Worm (Caenorhabditis elegans) whole organism, L1 larva: ENCODE results near the gene T05H4.11.

Experiments used
- C16A3.4 ChIP-seq: fragments of 150-350 bp; optimal IDR thresholded peaks from 2 replicates; lab custom pipeline; 2014; ENCODE audit warnings: missing biosample characterization, missing genetic modification characterization
- aha-1 ChIP-seq: fragments of 150-350 bp; optimal IDR thresholded peaks from 2 replicates; lab custom pipeline; 2014; ENCODE audit warnings: missing biosample characterization, missing genetic modification characterization
- ama-1 ChIP-seq: fragments of 150-350 bp; optimal IDR thresholded peaks from 2 replicates; lab custom pipeline; 2014
- blmp-1 ChIP-seq: fragments of 150-350 bp; optimal IDR thresholded peaks from 2 replicates; lab custom pipeline; 2014; ENCODE audit warnings: missing biosample characterization, missing genetic modification characterization
- ceh-63 ChIP-seq: fragments of 200-800 bp; sonication (Bioruptor generic); optimal IDR thresholded peaks from 2 replicates; lab custom pipeline; 2018; ENCODE audit warnings: mild to moderate bottlenecking, missing genetic modification characterization, missing compliant biosample characterization
- ceh-82 ChIP-seq, 3 experiments: fragments of 150-350 bp in 1 of 3; sonication (generic microtip) in 2 of 3; optimal IDR thresholded peaks; 2 replicates each; lab custom pipeline; 2014 to 2017; ENCODE audit warnings: missing biosample characterization in 3 of 3, missing genetic modification characterization in 3 of 3
- ceh-88 ChIP-seq: fragments of 200-800 bp; sonication (Bioruptor generic); IDR thresholded peaks from 2 replicates; pipeline ENCODE4 v1.3.6; 2022; ENCODE audit warnings: missing genetic modification characterization, missing compliant biosample characterization
- dpl-1 ChIP-seq, 3 experiments: fragments of 150-350 bp in 2 of 3; sonication (generic microtip) in 1 of 3; optimal IDR thresholded peaks; 2 replicates each; lab custom pipeline; 2014 to 2017; ENCODE audit warnings: missing biosample characterization in 3 of 3, missing genetic modification characterization in 3 of 3, missing genetic modification reagents in 3 of 3
- efl-1 ChIP-seq, 4 experiments: fragments of 150-350 bp; optimal IDR thresholded peaks in 3 of 4; peaks in 1 of 4; 1 replicate in 1 of 4; 2 replicates in 3 of 4; lab custom pipeline; 2014; ENCODE audit warnings: missing biosample characterization in 2 of 4, missing genetic modification characterization in 2 of 4, missing genetic modification reagents in 2 of 4
- efl-3 ChIP-seq: fragments of 200-800 bp; sonication (Bioruptor generic); optimal IDR thresholded peaks from 2 replicates; lab custom pipeline; 2018; ENCODE audit warnings: mild to moderate bottlenecking, missing genetic modification characterization, missing compliant biosample characterization
- egl-13 ChIP-seq: sonication (generic microtip); optimal IDR thresholded peaks from 2 replicates; lab custom pipeline; 2016; ENCODE audit warnings: missing genotype, missing genetic modification reagents, missing genetic modification characterization, missing compliant biosample characterization
- elt-2 ChIP-seq: sonication (generic microtip); optimal IDR thresholded peaks from 2 replicates; lab custom pipeline; 2016; ENCODE audit warnings: missing genetic modification characterization, mild to moderate bottlenecking, inconsistent platforms, missing compliant biosample characterization, missing genetic modification reagents
- elt-3 ChIP-seq, 6 experiments: fragments of 150-350 bp in 1 of 6; sonication (generic microtip); optimal IDR thresholded peaks; 2 replicates each; lab custom pipeline; 2017 to 2018; ENCODE audit warnings: missing biosample characterization in 6 of 6, missing genetic modification characterization in 6 of 6, inconsistent platforms in 1 of 6
- fkh-10 ChIP-seq: sonication (generic microtip); optimal IDR thresholded peaks from 2 replicates; lab custom pipeline; 2017; ENCODE audit warnings: missing biosample characterization, missing genetic modification reagents, missing genetic modification characterization
- fkh-4 ChIP-seq: sonication (generic microtip); optimal IDR thresholded peaks from 2 replicates; lab custom pipeline; 2016; ENCODE audit warnings: missing compliant biosample characterization, missing genetic modification characterization, borderline replicate concordance
- grh-1 ChIP-seq: fragments of 200-800 bp; sonication (Bioruptor generic); IDR thresholded peaks from 2 replicates; pipeline ENCODE4 v1.3.6; 2022; ENCODE audit warnings: missing genetic modification reagents, missing genetic modification characterization, missing compliant biosample characterization
- hlh-17 ChIP-seq: fragments of 200-800 bp; sonication (Bioruptor generic); optimal IDR thresholded peaks from 2 replicates; lab custom pipeline; 2018; ENCODE audit warnings: missing genetic modification characterization, mild to moderate bottlenecking, missing compliant biosample characterization, moderate library complexity, borderline replicate concordance
- lin-14 ChIP-seq: fragments of 200-800 bp; sonication (Bioruptor generic); optimal IDR thresholded peaks from 2 replicates; lab custom pipeline; 2018; ENCODE audit warnings: mild to moderate bottlenecking, missing genetic modification characterization, moderate library complexity, missing compliant biosample characterization
- lin-35 ChIP-seq, 2 experiments: fragments of 150-350 bp; optimal IDR thresholded peaks; 2 replicates each; lab custom pipeline; 2014; ENCODE audit warnings: missing biosample characterization in 2 of 2, missing genetic modification characterization in 2 of 2, missing genetic modification reagents in 2 of 2
- lir-3 ChIP-seq: sonication (generic microtip); optimal IDR thresholded peaks from 2 replicates; lab custom pipeline; 2016; ENCODE audit warnings: mild to moderate bottlenecking, missing genetic modification characterization, moderate library complexity, missing compliant biosample characterization; ENCODE audit not compliant: poor library complexity
- mdl-1 ChIP-seq, 2 experiments: fragments of 150-350 bp; optimal IDR thresholded peaks; 2 replicates each; lab custom pipeline; 2014 to 2017; ENCODE audit warnings: missing biosample characterization in 2 of 2, missing genetic modification characterization in 2 of 2, inconsistent platforms in 1 of 2
- nhr-28 ChIP-seq: fragments of 150-350 bp; optimal IDR thresholded peaks from 2 replicates; lab custom pipeline; 2014; ENCODE audit warnings: missing biosample characterization, missing genetic modification characterization
- nhr-90 ChIP-seq: sonication (generic microtip); optimal IDR thresholded peaks from 2 replicates; lab custom pipeline; 2016; ENCODE audit warnings: mild to moderate bottlenecking, missing genetic modification characterization, missing compliant biosample characterization; ENCODE audit not compliant: poor library complexity
- pag-3 ChIP-seq: sonication (generic microtip); optimal IDR thresholded peaks from 2 replicates; lab custom pipeline; 2017; ENCODE audit warnings: missing genetic modification characterization, mild to moderate bottlenecking, missing compliant biosample characterization, antibody characterized with exemption, borderline replicate concordance; ENCODE audit not compliant: insufficient read depth
- pax-3 ChIP-seq: fragments of 200-800 bp; sonication (Bioruptor generic); optimal IDR thresholded peaks from 2 replicates; lab custom pipeline; 2018; ENCODE audit warnings: mild to moderate bottlenecking, missing genetic modification characterization, moderate library complexity, missing compliant biosample characterization
- pqm-1 ChIP-seq: sonication (generic microtip); optimal IDR thresholded peaks from 3 replicates; lab custom pipeline; 2017; ENCODE audit warnings: missing biosample characterization, missing genetic modification characterization
- rnt-1 ChIP-seq: sonication (generic microtip); optimal IDR thresholded peaks from 2 replicates; lab custom pipeline; 2016; ENCODE audit warnings: mild to moderate bottlenecking, missing genetic modification characterization, moderate library complexity, missing compliant biosample characterization
- skn-1 ChIP-seq: fragments of 150-350 bp; optimal IDR thresholded peaks from 2 replicates; lab custom pipeline; 2014; ENCODE audit warnings: missing biosample characterization, missing genetic modification characterization
- snu-23 ChIP-seq: sonication (generic microtip); optimal IDR thresholded peaks from 2 replicates; lab custom pipeline; 2016; ENCODE audit warnings: missing genetic modification characterization, missing compliant biosample characterization
- sox-4 ChIP-seq: sonication (generic microtip); optimal IDR thresholded peaks from 2 replicates; lab custom pipeline; 2016; ENCODE audit warnings: missing genetic modification characterization, missing compliant biosample characterization
- swsn-7 ChIP-seq: sonication (generic microtip); optimal IDR thresholded peaks from 2 replicates; lab custom pipeline; 2016; ENCODE audit warnings: missing genetic modification characterization, missing compliant biosample characterization
- unc-130 ChIP-seq: fragments of 150-350 bp; optimal IDR thresholded peaks from 2 replicates; lab custom pipeline; 2017; ENCODE audit warnings: missing biosample characterization, missing genetic modification characterization, inconsistent platforms
- unc-30 ChIP-seq: sonication (generic microtip); optimal IDR thresholded peaks from 2 replicates; lab custom pipeline; 2017; ENCODE audit warnings: missing biosample characterization, missing genetic modification characterization
- unc-62 ChIP-seq: fragments of 150-350 bp; optimal IDR thresholded peaks from 2 replicates; lab custom pipeline; 2014; ENCODE audit warnings: missing biosample characterization, missing genetic modification reagents, missing genetic modification characterization
- unc-86 ChIP-seq: sonication (generic microtip); optimal IDR thresholded peaks from 2 replicates; lab custom pipeline; 2016; ENCODE audit warnings: missing genetic modification characterization, missing compliant biosample characterization
- ztf-11 ChIP-seq, 2 experiments: sonication (generic microtip); optimal IDR thresholded peaks; 2 replicates each; lab custom pipeline; 2016 to 2017; ENCODE audit warnings: missing genetic modification characterization in 2 of 2, missing biosample characterization in 1 of 2, missing compliant biosample characterization in 1 of 2
- ztf-4 ChIP-seq: fragments of 150-350 bp; optimal IDR thresholded peaks from 2 replicates; lab custom pipeline; 2014; ENCODE audit warnings: missing biosample characterization, missing genetic modification characterization

Gene T05H4.11

ce11 chrV:6458302-6458998 is 32.4 kb upstream of the T05H4.11 start:
- TF ChIP-seq lin-14 (GFP tag; lab: Kevin White, UChicago) = peak; percentile 50
- peak; percentile 57 for TF ChIP-seq blmp-1 (tag; lab: Kevin White, UChicago)
- TF ChIP-seq aha-1 (tag; lab: Kevin White, UChicago) = no peak
- TF ChIP-seq ztf-11 (tag; optimal IDR thresholded peaks at IDR 0.05; lab: Kevin White, UChicago) = peak in 1 of 2 experiments; percentile 3
- TF ChIP-seq skn-1 (tag; lab: Kevin White, UChicago) = no peak
- TF ChIP-seq efl-1 (optimal IDR thresholded peaks at IDR 0.05; lab: Kevin White, UChicago) = no peak
- peak in 1 of 2 experiments; percentile 62 for TF ChIP-seq efl-1 (GFP tag; optimal IDR thresholded peaks at IDR 0.05 in 1 of 2; lab: Kevin White, UChicago)
- TF ChIP-seq snu-23 = no peak
- no peak for TF ChIP-seq lir-3 (tag; lab: Kevin White, UChicago)
- TF ChIP-seq nhr-28 (tag; lab: Kevin White, UChicago) = no peak
- peak in 1 of 3 experiments; percentile 1 for TF ChIP-seq dpl-1 (GFP tag; optimal IDR thresholded peaks at IDR 0.05; lab: Kevin White, UChicago)
- TF ChIP-seq elt-3 (tag; optimal IDR thresholded peaks at IDR 0.05; lab: Kevin White, UChicago) = peak in 1 of 6 experiments; percentile 43
- no peak for TF ChIP-seq ceh-82 (tag; optimal IDR thresholded peaks at IDR 0.05; lab: Kevin White, UChicago)

- no peak for TF ChIP-seq fkh-4 (tag; lab: Kevin White, UChicago)
- no peak for TF ChIP-seq efl-3
- TF ChIP-seq egl-13 = no peak
- TF ChIP-seq mdl-1 (tag; optimal IDR thresholded peaks at IDR 0.05; lab: Kevin White, UChicago) = no peak
- TF ChIP-seq unc-86 = no peak
- no peak for TF ChIP-seq pqm-1 (tag; lab: Kevin White, UChicago)
- no peak for TF ChIP-seq unc-30 (tag; lab: Kevin White, UChicago)
- TF ChIP-seq dpl-1 (GFP tag; optimal IDR thresholded peaks at IDR 0.05; lab: Kevin White, UChicago) = no peak
Measured at ce11 chrV:6456903-6457302, 30.8 kb upstream of the T05H4.11 start.

ce11 chrV:6453122-6453521 is 27.1 kb upstream of the T05H4.11 start, which contains the start of gene acl-9:
acl-9 (plus strand) TSS chrV:6453226.
- TF ChIP-seq hlh-17 (no peak), C16A3.4 (tag; lab: Kevin White, UChicago) (no peak), pag-3 (tag; lab: Kevin White, UChicago) (no peak), ceh-63 (GFP tag; lab: Kevin White, UChicago) (no peak), nhr-90 (tag; lab: Kevin White, UChicago) (no peak), ceh-88 (no peak), unc-62 (GFP tag; lab: Kevin White, UChicago) (no peak), fkh-10 (no peak), efl-1 (optimal IDR thresholded peaks at IDR 0.05; lab: Kevin White, UChicago) (no peak), efl-1 (GFP tag; optimal IDR thresholded peaks at IDR 0.05 in 1 of 2; lab: Kevin White, UChicago) (no peak), pqm-1 (tag; lab: Kevin White, UChicago) (no peak), sox-4 (tag; lab: Kevin White, UChicago) (no peak), unc-130 (tag; lab: Kevin White, UChicago) (no peak)
- TF ChIP-seq, all 84 proteins: peak for 0

- no peak for TF ChIP-seq skn-1 (tag; lab: Kevin White, UChicago)
- TF ChIP-seq ceh-82 (tag; optimal IDR thresholded peaks at IDR 0.05; lab: Kevin White, UChicago) = no peak
- TF ChIP-seq C16A3.4 (tag; lab: Kevin White, UChicago) = no peak
- TF ChIP-seq efl-1 (optimal IDR thresholded peaks at IDR 0.05; lab: Kevin White, UChicago) = peak in 1 of 2 experiments; percentile 4
- peak in 1 of 2 experiments; percentile 68 for TF ChIP-seq efl-1 (GFP tag; optimal IDR thresholded peaks at IDR 0.05 in 1 of 2; lab: Kevin White, UChicago)
- no peak for TF ChIP-seq ama-1
- TF ChIP-seq elt-2 = peak; percentile 43
- no peak for TF ChIP-seq ztf-4 (tag; lab: Kevin White, UChicago)
- TF ChIP-seq rnt-1 (tag; lab: Kevin White, UChicago) = peak; percentile 13
- TF ChIP-seq grh-1 (GFP tag; lab: Robert Waterston, UW) = no peak
- TF ChIP-seq swsn-7 = no peak
- no peak for TF ChIP-seq pax-3
- peak in 1 of 2 experiments; percentile 4 for TF ChIP-seq lin-35 (GFP tag; optimal IDR thresholded peaks at IDR 0.05; lab: Kevin White, UChicago)
- TF ChIP-seq, all 84 proteins: peak for 4
Measured at ce11 chrV:6450129-6451011, 24.3 kb upstream of the T05H4.11 start, which contains the start of gene acl-8. acl-8 (plus strand) TSS chrV:6450870.
